Fruit fly (Drosophila melanogaster) whole organism, prepupa: ENCODE measurements around the gene CG33124.

Source experiments
- Blimp-1 ChIP-seq: fragments of 200-800 bp; sonication (Bioruptor generic); optimal IDR thresholded peaks from 3 replicates; lab custom pipeline; 2017; ENCODE audit warnings: missing biosample characterization, missing genetic modification characterization, mild to moderate bottlenecking, moderate library complexity, missing genetic modification reagents
- CG10631 ChIP-seq: fragments of 200-800 bp; sonication (Bioruptor generic); optimal IDR thresholded peaks from 2 replicates; lab custom pipeline; 2016; ENCODE audit warnings: missing biosample characterization, missing genetic modification characterization
- CG6163 ChIP-seq: fragments of 200-800 bp; sonication (Bioruptor generic); IDR thresholded peaks from 3 replicates; pipeline ENCODE4 v1.3.6; 2022; ENCODE audit warnings: missing biosample characterization, missing genetic modification characterization
- CG6792 ChIP-seq: fragments of 200-800 bp; sonication (Bioruptor generic); optimal IDR thresholded peaks from 3 replicates; lab custom pipeline; 2016; ENCODE audit warnings: missing biosample characterization, missing genetic modification characterization
- CG8119 ChIP-seq: fragments of 200-800 bp; sonication (Bioruptor generic); IDR thresholded peaks from 3 replicates; pipeline ENCODE4 v1.3.6; 2022; ENCODE audit warnings: missing biosample characterization, missing genetic modification characterization
- CG8632 ChIP-seq: fragments of 200-800 bp; sonication (Bioruptor generic); optimal IDR thresholded peaks from 3 replicates; lab custom pipeline; 2016; ENCODE audit warnings: missing biosample characterization, missing genetic modification characterization
- Ets96B ChIP-seq: fragments of 200-800 bp; optimal IDR thresholded peaks from 2 replicates; lab custom pipeline; 2019; ENCODE audit warnings: missing biosample characterization, mild to moderate bottlenecking, missing genetic modification characterization, moderate library complexity
- Smox ChIP-seq: fragments of 200-800 bp; sonication (Bioruptor generic); optimal IDR thresholded peaks from 3 replicates; lab custom pipeline; 2016; ENCODE audit warnings: missing biosample characterization, missing genetic modification characterization
- cyc ChIP-seq: fragments of 200-800 bp; sonication (Bioruptor generic); optimal IDR thresholded peaks from 3 replicates; lab custom pipeline; 2016; ENCODE audit warnings: missing biosample characterization, missing genetic modification characterization
- esn ChIP-seq: fragments of 200-800 bp; sonication (Bioruptor generic); optimal IDR thresholded peaks from 2 replicates; lab custom pipeline; 2016; ENCODE audit warnings: missing biosample characterization, mild to moderate bottlenecking, missing genetic modification characterization, moderate library complexity
- salr ChIP-seq, 2 experiments: fragments of 200-800 bp; sonication (Bioruptor generic); optimal IDR thresholded peaks; 3 replicates each; lab custom pipeline; 2016 to 2018; ENCODE audit warnings: missing biosample characterization in 2 of 2, missing genetic modification characterization in 2 of 2, mild to moderate bottlenecking in 1 of 2

The CG33124 gene

dm6 chr2L:2161244-2162243 is 47.4 kb downstream of the CG33124 start (continued):
- TF ChIP-seq Ets96B (peak; percentile 40), esn (peak; percentile 84), Blimp-1 (GFP tag; lab: Kevin White, UChicago) (no peak), CG6792 (GFP tag; lab: Kevin White, UChicago) (peak; percentile 61), cyc (GFP tag; lab: Kevin White, UChicago) (peak; percentile 78), CG8632 (peak; percentile 53), CG8119 (GFP tag; lab: Robert Waterston, UW) (no peak), CG10631 (GFP tag; lab: Kevin White, UChicago) (peak; percentile 74), salr (GFP tag; optimal IDR thresholded peaks at IDR 0.05; lab: Kevin White, UChicago) (peak; percentile 31 to 78), Smox (peak; percentile 48), CG6163 (GFP tag; lab: Robert Waterston, UW) (peak; percentile 63; the same call in 2 of the 3 replicates)
